Worm (Caenorhabditis elegans) whole organism, early embryonic: Measurements from ENCODE around the gene pgp-12.

Experiments used
- F13C5.2 ChIP-seq: sonication (generic microtip); optimal IDR thresholded peaks from 2 replicates; lab custom pipeline; 2017; ENCODE audit warnings: mild to moderate bottlenecking, missing genetic modification characterization, inconsistent platforms, missing compliant biosample characterization
- aly-1 ChIP-seq: sonication (generic microtip); optimal IDR thresholded peaks from 2 replicates; lab custom pipeline; 2016; ENCODE audit warnings: missing genetic modification characterization, missing compliant biosample characterization
- ama-1 ChIP-seq: fragments of 150-350 bp; optimal IDR thresholded peaks from 2 replicates; lab custom pipeline; 2014
- hmg-4 ChIP-seq: fragments of 200-800 bp; sonication (Bioruptor generic); optimal IDR thresholded peaks from 2 replicates; lab custom pipeline; 2018; ENCODE audit warnings: mild to moderate bottlenecking, missing genetic modification characterization, missing compliant biosample characterization
- pes-1 ChIP-seq: fragments of 200-800 bp; sonication (Bioruptor generic); IDR thresholded peaks from 2 replicates; pipeline ENCODE4 v1.3.6; 2022; ENCODE audit warnings: missing genetic modification reagents, missing genetic modification characterization, missing compliant biosample characterization
- scrt-1 ChIP-seq: fragments of 200-800 bp; sonication (Bioruptor generic); IDR thresholded peaks from 2 replicates; pipeline ENCODE4 v1.3.6; 2022; ENCODE audit warnings: missing genetic modification characterization, missing compliant biosample characterization
- sea-1 ChIP-seq: fragments of 200-800 bp; sonication (Bioruptor generic); conservative IDR thresholded peaks from 2 replicates; pipeline ENCODE4 v1.3.6; 2022; ENCODE audit warnings: missing genetic modification characterization, missing compliant biosample characterization
- tbx-37 ChIP-seq: fragments of 200-800 bp; sonication (Bioruptor generic); conservative IDR thresholded peaks from 2 replicates; pipeline ENCODE4 v1.3.6; 2022; ENCODE audit warnings: missing genetic modification reagents, missing genetic modification characterization, missing compliant biosample characterization

- TF ChIP-seq ama-1 (lab: Kevin White, UChicago) (no peak), aly-1 (tag; lab: Kevin White, UChicago) (no peak), pes-1 (GFP tag; lab: Robert Waterston, UW) (no peak), sea-1 (GFP tag; lab: Robert Waterston, UW) (no peak), F13C5.2 (tag; lab: Kevin White, UChicago) (no peak), scrt-1 (GFP tag; lab: Robert Waterston, UW) (no peak), hmg-4 (GFP tag; lab: Kevin White, UChicago) (no peak), tbx-37 (no peak)
Measured at ce11 chrX:12738454-12738853, 6.8 kb downstream of the pgp-12 start, which contains the start of gene pgp-13.
